Fruit fly (Drosophila melanogaster) S2 (cell line): ENCODE data around the gene insv.

Experiments
- CG8478 ChIP-seq: fragments of >200 bp; optimal IDR thresholded peaks from 2 replicates; lab custom pipeline; 2018
- CTCF ChIP-seq, 2 experiments: fragments of >200 bp; optimal IDR thresholded peaks; 2 replicates each; lab custom pipeline; 2018

DNA sequence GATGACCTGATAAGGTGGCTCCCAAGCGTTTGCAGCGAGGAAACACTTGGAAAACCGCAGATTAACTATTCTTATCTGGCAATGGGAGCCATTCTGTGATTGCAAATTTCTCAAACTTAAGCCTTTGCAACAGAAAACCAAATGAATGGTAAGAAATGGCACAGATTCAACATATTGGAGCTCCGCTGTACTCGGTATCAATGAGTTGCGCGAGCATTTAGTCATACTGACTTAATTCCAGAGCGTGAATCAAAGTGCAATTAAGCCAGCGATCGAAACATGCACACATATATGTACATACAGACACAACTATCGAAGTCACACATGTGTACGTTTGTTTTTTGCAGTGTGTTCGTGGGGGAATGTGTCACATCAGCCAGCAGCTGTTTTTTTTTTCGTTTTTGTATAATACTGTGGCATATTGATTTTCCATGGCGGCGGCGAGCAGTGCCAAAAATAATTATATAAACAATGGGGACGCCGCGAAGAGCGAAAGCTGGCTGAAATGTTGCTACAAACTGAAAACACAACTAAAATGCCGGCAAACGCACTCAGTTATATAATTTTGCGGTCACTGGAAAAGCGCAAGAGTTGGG lies 7.8 kb upstream of the insv start:
- no peak for TF ChIP-seq CTCF (optimal IDR thresholded peaks at IDR 0.05; lab: Kevin White, UChicago)
- no peak for TF ChIP-seq CG8478 (lab: Kevin White, UChicago)
